Worm (Caenorhabditis elegans) whole organism, mixed stage, embryonic: ENCODE results near the gene T22G5.1.

Experiments
- ceh-43 ChIP-seq: fragments of 200-800 bp; sonication (Bioruptor generic); optimal IDR thresholded peaks from 2 replicates; lab custom pipeline; 2018; ENCODE audit warnings: mild to moderate bottlenecking, missing genetic modification characterization, moderate library complexity, missing compliant biosample characterization
- elt-1 ChIP-seq: sonication (generic microtip); optimal IDR thresholded peaks from 2 replicates; lab custom pipeline; 2017; ENCODE audit warnings: missing genetic modification characterization, mild to moderate bottlenecking, missing compliant biosample characterization, antibody characterized with exemption, moderate library complexity, borderline replicate concordance; ENCODE audit not compliant: insufficient read depth
- snpc-4 ChIP-seq: fragments of 150-350 bp; optimal IDR thresholded peaks from 2 replicates; lab custom pipeline; 2014; ENCODE audit warnings: missing biosample characterization, missing genetic modification characterization
- unc-39 ChIP-seq: fragments of 150-350 bp; optimal IDR thresholded peaks from 2 replicates; lab custom pipeline; 2014; ENCODE audit warnings: missing biosample characterization, missing genetic modification characterization

DNA sequence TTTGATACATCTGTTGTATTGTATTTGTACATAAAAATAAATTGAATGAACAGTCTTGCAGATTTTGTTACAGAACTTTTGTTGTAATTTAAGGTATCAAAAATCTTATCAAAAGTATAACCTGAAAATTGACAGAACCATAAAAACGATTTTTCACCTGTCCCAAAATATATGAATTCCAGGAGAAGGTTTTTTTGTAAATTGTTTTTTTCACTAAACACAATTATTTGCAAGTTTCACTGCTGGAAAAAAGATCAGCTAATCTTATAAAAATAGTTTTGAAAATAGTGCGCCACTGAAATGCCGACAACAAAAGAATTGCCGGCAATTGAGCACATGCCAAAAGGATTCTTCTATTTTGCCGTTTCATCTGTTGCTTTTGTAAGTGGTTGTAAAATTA is 33.5 kb upstream of the T22G5.1 start, which contains the start of gene srx-130:
- TF ChIP-seq snpc-4 (tag; lab: Kevin White, UChicago) (no peak), elt-1 (tag; lab: Kevin White, UChicago) (no peak), ceh-43 (GFP tag; lab: Kevin White, UChicago) (no peak), unc-39 (no peak)
